Fruit fly (Drosophila melanogaster): ENCODE data around the gene SNF4Agamma.

The SNF4Agamma gene

DNA sequence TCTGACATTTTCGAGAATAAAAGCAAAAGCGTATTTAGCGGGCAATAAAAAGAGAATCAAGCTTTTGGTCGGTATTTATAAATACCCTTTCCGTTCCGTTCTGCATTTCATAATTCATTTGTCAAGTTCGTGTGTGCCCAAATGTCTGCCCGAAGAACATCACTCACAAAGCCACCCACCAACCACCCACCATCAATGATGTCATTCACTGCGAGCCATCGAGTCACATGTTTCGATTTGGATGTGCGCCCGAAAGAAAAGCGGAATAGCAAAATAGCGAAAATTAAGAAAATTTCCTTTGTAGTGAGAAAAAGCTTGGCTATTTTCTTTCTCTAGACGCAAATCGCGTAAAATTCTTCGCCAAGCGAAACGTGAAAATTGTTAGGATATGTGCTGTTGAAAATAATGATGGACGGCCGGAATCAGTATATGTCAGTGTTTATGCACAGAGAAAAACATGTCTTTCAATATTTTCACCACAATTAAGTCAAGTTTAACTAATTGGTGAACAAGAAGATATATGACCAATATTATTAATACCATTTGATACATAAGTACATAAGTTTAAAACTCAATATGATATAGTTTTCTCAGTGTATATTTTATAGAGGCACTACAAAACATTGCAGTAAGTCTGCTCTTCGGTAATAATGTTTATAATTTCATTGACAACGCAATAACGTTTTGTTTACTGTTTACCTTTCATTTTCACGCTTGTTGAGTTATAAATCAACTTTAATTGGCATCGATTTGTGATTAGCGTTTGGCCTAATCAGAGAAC lies 10.7 kb downstream of the SNF4Agamma start (continued):
- 0 out of 2 replicates have a peak, but pooled peaks have one; percentile 4 for TF ChIP-seq CG10959 (GFP tag; IDR thresholded peaks at IDR 0.05)
- TF ChIP-seq HLH3B (GFP tag; IDR thresholded peaks at IDR 0.05): no peak
- TF ChIP-seq CG11723 (GFP tag; optimal IDR thresholded peaks at IDR 0.05): no peak
- peak; percentile 45 for TF ChIP-seq al (GFP tag; IDR thresholded peaks at IDR 0.05)
- no peak for TF ChIP-seq CG15073 (GFP tag; optimal IDR thresholded peaks at IDR 0.05)
- peak; percentile 7 for TF ChIP-seq Nf-YC (tag; optimal IDR thresholded peaks at IDR 0.05)
- TF ChIP-seq CG12219 (GFP tag; optimal IDR thresholded peaks at IDR 0.05): peak; percentile 59
- TF ChIP-seq gsb-n (tag; optimal IDR thresholded peaks at IDR 0.05): no peak
- TF ChIP-seq wor (GFP tag; IDR thresholded peaks at IDR 0.05): no peak
- no peak for TF ChIP-seq CG15696 (tag; optimal IDR thresholded peaks at IDR 0.05)
- TF ChIP-seq Opbp (GFP tag; IDR thresholded peaks at IDR 0.05; ENCODE audit: partially characterized antibody): no peak
- peak; percentile 83 for TF ChIP-seq cwo (GFP tag; optimal IDR thresholded peaks at IDR 0.05)
- TF ChIP-seq schlank (tag; optimal IDR thresholded peaks at IDR 0.05): no peak
- TF ChIP-seq CG18262 (tag; optimal IDR thresholded peaks at IDR 0.05): peak; percentile 39
- TF ChIP-seq Fer2 (tag; optimal IDR thresholded peaks at IDR 0.05): no peak
- TF ChIP-seq phol (tag; optimal IDR thresholded peaks at IDR 0.05): peak; percentile 54
- TF ChIP-seq Asciz (GFP tag; optimal IDR thresholded peaks at IDR 0.05): peak; percentile 42
- peak; percentile 84 for TF ChIP-seq sd (tag; optimal IDR thresholded peaks at IDR 0.05)
- TF ChIP-seq CG6689 (GFP tag; IDR thresholded peaks at IDR 0.05): peak; percentile 53; the same call in 1 of the 2 replicates
- no peak for TF ChIP-seq ac (GFP tag; optimal IDR thresholded peaks at IDR 0.05)
- no peak for TF ChIP-seq CG5180 (GFP tag; optimal IDR thresholded peaks at IDR 0.05)
- no peak for TF ChIP-seq amos (GFP tag; IDR thresholded peaks at IDR 0.05; ENCODE audit: partially characterized antibody)
- TF ChIP-seq Ssrp (tag; optimal IDR thresholded peaks at IDR 0.05): peak; percentile 51
- no peak for TF ChIP-seq Sin3A (optimal IDR thresholded peaks at IDR 0.05)
- 0 out of 3 replicates have a peak, but pooled peaks have one; percentile 52 for TF ChIP-seq so (GFP tag; IDR thresholded peaks at IDR 0.05)
- peak; percentile 39; the same call in 1 of the 2 replicates for TF ChIP-seq MBD-R2 (GFP tag; IDR thresholded peaks at IDR 0.05)
- TF ChIP-seq CG10979 (tag; optimal IDR thresholded peaks at IDR 0.05): peak; percentile 4
- TF ChIP-seq CG13123 (GFP tag; optimal IDR thresholded peaks at IDR 0.05): peak; percentile 2
- TF ChIP-seq NK7.1 (GFP tag; optimal IDR thresholded peaks at IDR 0.05): peak; percentile 16
- no peak for TF ChIP-seq B-H2 (GFP tag; optimal IDR thresholded peaks at IDR 0.05)
- 0 out of 3 replicates have a peak, but pooled peaks have one; percentile 51 for TF ChIP-seq C15 (GFP tag; IDR thresholded peaks at IDR 0.05)
- no peak for TF ChIP-seq CG14965 (GFP tag; optimal IDR thresholded peaks at IDR 0.05; ENCODE audit: borderline replicate concordance)
- TF ChIP-seq CG11560 (tag; IDR thresholded peaks at IDR 0.05): no peak
- TF ChIP-seq CG7963 (GFP tag; IDR thresholded peaks at IDR 0.05; ENCODE audit: partially characterized antibody): no peak
- TF ChIP-seq pan (optimal IDR thresholded peaks at IDR 0.05): no peak
- TF ChIP-seq pan (GFP tag; optimal IDR thresholded peaks at IDR 0.05 in 1 of 2, IDR thresholded peaks at IDR 0.05 in 1 of 2): peak in 1 of 2 experiments; percentile 79
- peak; percentile 71 for TF ChIP-seq Ada2b (GFP tag; IDR thresholded peaks at IDR 0.05)
- peak; percentile 44; the same call in 1 of the 3 replicates for TF ChIP-seq Aef1 (GFP tag; IDR thresholded peaks at IDR 0.05)
- peak; percentile 83 for TF ChIP-seq CG32532 (GFP tag; IDR thresholded peaks at IDR 0.05)
- TF ChIP-seq CG17829 (tag; optimal IDR thresholded peaks at IDR 0.05): peak; percentile 46
- peak; percentile 20 for TF ChIP-seq pum (GFP tag; optimal IDR thresholded peaks at IDR 0.05)
- TF ChIP-seq klu (GFP tag; IDR thresholded peaks at IDR 0.05): peak; percentile 33; the same call in 1 of the 2 replicates
- peak; percentile 80 for TF ChIP-seq CG2678 (tag; optimal IDR thresholded peaks at IDR 0.05)
- peak; percentile 37 for TF ChIP-seq D19B (GFP tag; optimal IDR thresholded peaks at IDR 0.05)
- peak; percentile 56; the same call in 1 of the 3 replicates for TF ChIP-seq ci (GFP tag; IDR thresholded peaks at IDR 0.05)
- 0 out of 2 replicates have a peak, but pooled peaks have one; percentile 41 for TF ChIP-seq CG14441 (GFP tag; IDR thresholded peaks at IDR 0.05)
- no peak for TF ChIP-seq slou (GFP tag; optimal IDR thresholded peaks at IDR 0.05)
- TF ChIP-seq CG16863 (GFP tag; optimal IDR thresholded peaks at IDR 0.05): peak; percentile 6
- TF ChIP-seq CG13424 (tag; optimal IDR thresholded peaks at IDR 0.05): peak; percentile 53
